Worm (Caenorhabditis elegans): ENCODE results near the gene Y43C5A.3.

DNA sequence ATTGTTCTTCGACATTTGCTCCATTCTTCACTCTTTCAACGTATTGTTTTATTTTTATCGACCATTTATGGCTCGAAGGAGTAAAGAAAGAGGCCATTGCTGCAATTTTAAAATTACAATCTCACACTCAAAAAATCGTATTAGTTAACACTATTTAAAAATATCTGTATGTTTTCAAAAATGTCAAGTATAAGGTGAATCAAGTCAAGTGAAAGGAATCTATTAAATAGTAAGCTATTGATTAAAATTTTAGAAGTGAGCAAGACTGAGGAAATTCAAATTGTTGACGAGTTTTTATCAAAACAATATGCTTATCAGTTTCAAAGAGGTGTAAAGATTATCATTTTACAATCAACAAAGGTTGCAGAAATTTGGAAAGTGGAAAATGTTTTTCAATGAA is 41.4 kb upstream of the Y43C5A.3 start, which contains the start of gene F01G10.4:
- TF ChIP-seq duxl-1 (tag; optimal IDR thresholded peaks at IDR 0.05; ENCODE audit: poor library complexity) (no peak), nhr-11 (tag; optimal IDR thresholded peaks at IDR 0.05) (no peak), mxl-3 (GFP tag; optimal IDR thresholded peaks at IDR 0.05) (no peak), fos-1 (tag; optimal IDR thresholded peaks at IDR 0.05) (no peak), Y48G9A.11 (GFP tag; IDR thresholded peaks at IDR 0.05) (no peak), ceh-82 (tag; optimal IDR thresholded peaks at IDR 0.05) (no peak), nhr-237 (tag; optimal IDR thresholded peaks at IDR 0.05) (no peak)

Measured in whole organism, L4 larva.